Fruit fly (Drosophila melanogaster) whole organism, embryonic: ENCODE measurements around the gene Or22c.
A peak's percentile ranks its signal among the peaks of the same experiment; 100 is the strongest.

Experiments
- CG10366 ChIP-seq: fragments of 200-800 bp; sonication (Bioruptor generic); IDR thresholded peaks from 2 replicates; pipeline ENCODE4 v1.3.6; 2022; ENCODE audit warnings: missing biosample characterization, missing genetic modification characterization
- CG12299 ChIP-seq: fragments of 200-800 bp; sonication (Bioruptor generic); optimal IDR thresholded peaks from 2 replicates; lab custom pipeline; 2018; ENCODE audit warnings: missing biosample characterization, mild to moderate bottlenecking, missing genetic modification characterization
- CG17361 ChIP-seq: fragments of 200-800 bp; sonication (Bioruptor generic); IDR thresholded peaks from 3 replicates; pipeline ENCODE4 v1.3.6; 2022; ENCODE audit warnings: missing biosample characterization, missing genetic modification characterization
- CG18011 ChIP-seq: fragments of 200-800 bp; sonication (Bioruptor generic); optimal IDR thresholded peaks from 2 replicates; lab custom pipeline; 2017; ENCODE audit warnings: missing biosample characterization, missing genetic modification characterization, mild to moderate bottlenecking, moderate library complexity, missing genotype
- CG4360 ChIP-seq: fragments of 200-800 bp; sonication (Bioruptor generic); IDR thresholded peaks from 2 replicates; pipeline ENCODE4 v1.3.6; 2022; ENCODE audit warnings: missing biosample characterization, missing genetic modification characterization
- Eip74EF ChIP-seq, 2 experiments: fragments of 200-800 bp in 1 of 2; fragments of >200 bp in 1 of 2; sonication (Bioruptor generic) in 1 of 2; optimal IDR thresholded peaks; 2 replicates each; lab custom pipeline; 2017 to 2019; ENCODE audit warnings: missing biosample characterization in 2 of 2, missing genetic modification characterization in 2 of 2, mild to moderate bottlenecking in 1 of 2, moderate library complexity in 1 of 2
- Hr51 ChIP-seq, 2 experiments: fragments of 200-800 bp; sonication (Bioruptor generic); optimal IDR thresholded peaks; 2 replicates in 1 of 2; 3 replicates in 1 of 2; lab custom pipeline; 2016 to 2018; ENCODE audit warnings: missing biosample characterization in 2 of 2, missing genetic modification characterization in 2 of 2, mild to moderate bottlenecking in 1 of 2, moderate library complexity in 1 of 2
- cwo ChIP-seq: fragments of 200-800 bp; sonication (Bioruptor generic); optimal IDR thresholded peaks from 3 replicates; lab custom pipeline; 2017; ENCODE audit warnings: missing biosample characterization, missing genetic modification characterization, mild to moderate bottlenecking, moderate library complexity, missing genetic modification reagents
- pzg ChIP-seq: fragments of 200-800 bp; sonication (Bioruptor generic); optimal IDR thresholded peaks from 3 replicates; lab custom pipeline; 2018; ENCODE audit warnings: missing biosample characterization, mild to moderate bottlenecking, missing genetic modification characterization, moderate library complexity
- tap ChIP-seq: fragments of 200-800 bp; optimal IDR thresholded peaks from 3 replicates; lab custom pipeline; 2019; ENCODE audit warnings: missing biosample characterization, mild to moderate bottlenecking, missing genetic modification characterization, moderate library complexity
- unpg ChIP-seq: fragments of 200-800 bp; sonication (Bioruptor generic); optimal IDR thresholded peaks from 3 replicates; lab custom pipeline; 2018; ENCODE audit warnings: missing biosample characterization, mild to moderate bottlenecking, missing genetic modification characterization, moderate library complexity
- vfl ChIP-seq: fragments of 200-800 bp; sonication (Bioruptor generic); optimal IDR thresholded peaks from 2 replicates; lab custom pipeline; 2016; ENCODE audit warnings: missing biosample characterization, missing genetic modification characterization
- yki ChIP-seq: fragments of >200 bp; optimal IDR thresholded peaks from 3 replicates; lab custom pipeline; 2018

- TF ChIP-seq CG18011 (GFP tag; lab: Kevin White, UChicago) (no peak), CG10366 (no peak), unpg (GFP tag; lab: Kevin White, UChicago) (no peak), cwo (GFP tag; lab: Kevin White, UChicago) (peak; percentile 23), CG17361 (GFP tag; lab: Robert Waterston, UW) (no peak), CG12299 (tag; lab: Kevin White, UChicago) (no peak), CG4360 (GFP tag; lab: Robert Waterston, UW) (no peak), pzg (GFP tag; lab: Kevin White, UChicago) (no peak), vfl (GFP tag; lab: Kevin White, UChicago) (no peak), yki (lab: Kevin White, UChicago) (no peak), Eip74EF (GFP tag; optimal IDR thresholded peaks at IDR 0.05; lab: Kevin White, UChicago) (no peak), tap (no peak), Hr51 (GFP tag; optimal IDR thresholded peaks at IDR 0.05; lab: Kevin White, UChicago) (peak in 1 of 2 experiments; percentile 21)
These were observed 39.2 kb upstream of the Or22c start for dm6 chr2L:2015204-2015603.
